Fruit fly (Drosophila melanogaster): ENCODE results near the gene CG32645.

dm6 chrX:13125559-13125958 lies 13.4 kb upstream of the CG32645 start:
- TF ChIP-seq fru (GFP tag; optimal IDR thresholded peaks at IDR 0.05): no peak
- no peak for TF ChIP-seq foxo (GFP tag; optimal IDR thresholded peaks at IDR 0.05)
- TF ChIP-seq rgr (GFP tag; optimal IDR thresholded peaks at IDR 0.05): no peak
- TF ChIP-seq Sp1 (GFP tag; optimal IDR thresholded peaks at IDR 0.05): no peak
- no peak for TF ChIP-seq psq (GFP tag; optimal IDR thresholded peaks at IDR 0.05)
- no peak for TF ChIP-seq Rel (GFP tag; optimal IDR thresholded peaks at IDR 0.05)
- no peak for TF ChIP-seq Rel (tag; optimal IDR thresholded peaks at IDR 0.05)
- no peak for TF ChIP-seq Dfd (GFP tag; optimal IDR thresholded peaks at IDR 0.05)
